Worm (Caenorhabditis elegans): Measurements from ENCODE around the gene K07D4.4.

The K07D4.4 gene

ce11 chrII:4045396-4045795 is 13.2 kb upstream of the K07D4.4 start, which contains the start of gene K07D4.2:
K07D4.2 (minus strand) TSS chrII:4045496.
- TF ChIP-seq unc-130 (tag; optimal IDR thresholded peaks at IDR 0.05): no peak
- no peak for TF ChIP-seq sptf-1 (tag; optimal IDR thresholded peaks at IDR 0.05)
- TF ChIP-seq C04F5.9 (tag; optimal IDR thresholded peaks at IDR 0.05): no peak
- no peak for TF ChIP-seq hlh-17 (GFP tag; optimal IDR thresholded peaks at IDR 0.05; ENCODE audit: borderline replicate concordance)
- TF ChIP-seq ceh-82 (tag; optimal IDR thresholded peaks at IDR 0.05): no peak
- TF ChIP-seq C16A3.4 (tag; optimal IDR thresholded peaks at IDR 0.05): no peak
- no peak for TF ChIP-seq F16B12.6 (tag; optimal IDR thresholded peaks at IDR 0.05)
- no peak for TF ChIP-seq hpl-2 (GFP tag; optimal IDR thresholded peaks at IDR 0.05)
- TF ChIP-seq fkh-8 (tag; optimal IDR thresholded peaks at IDR 0.05): no peak
- TF ChIP-seq Y116A8C.19 (tag; optimal IDR thresholded peaks at IDR 0.05; ENCODE audit: borderline replicate concordance): no peak
- no peak for TF ChIP-seq jun-1 (tag; optimal IDR thresholded peaks at IDR 0.05)
- TF ChIP-seq aha-1 (tag; optimal IDR thresholded peaks at IDR 0.05): no peak

- TF ChIP-seq elt-3 (tag; optimal IDR thresholded peaks at IDR 0.05) (peak in 2 of 6 experiments; percentile 62 to 67), alr-1 (tag; optimal IDR thresholded peaks at IDR 0.05; ENCODE audit: borderline replicate concordance) (no peak), tlp-1 (tag; optimal IDR thresholded peaks at IDR 0.05) (no peak), elt-2 (tag; optimal IDR thresholded peaks at IDR 0.05) (peak; percentile 80), hlh-17 (GFP tag; optimal IDR thresholded peaks at IDR 0.05; ENCODE audit: borderline replicate concordance) (no peak), aha-1 (tag; optimal IDR thresholded peaks at IDR 0.05) (no peak), nhr-28 (tag; optimal IDR thresholded peaks at IDR 0.05) (no peak), nhr-11 (tag; optimal IDR thresholded peaks at IDR 0.05) (peak; percentile 52), sptf-1 (tag; optimal IDR thresholded peaks at IDR 0.05) (no peak), rnt-1 (tag; optimal IDR thresholded peaks at IDR 0.05) (peak; percentile 94), nhr-90 (tag; optimal IDR thresholded peaks at IDR 0.05; ENCODE audit: poor library complexity) (peak; percentile 86), ama-1 (optimal IDR thresholded peaks at IDR 0.05) (no peak), zag-1 (tag; optimal IDR thresholded peaks at IDR 0.05) (no peak), zip-4 (GFP tag; optimal IDR thresholded peaks at IDR 0.05) (peak; percentile 65), pag-3 (tag; optimal IDR thresholded peaks at IDR 0.05; ENCODE audit: borderline replicate concordance, insufficient read depth) (no peak), efl-1 (optimal IDR thresholded peaks at IDR 0.05) (peak; percentile 98 to 99), efl-1 (GFP tag; optimal IDR thresholded peaks at IDR 0.05 in 1 of 2) (peak; percentile 97 to 100), Y116A8C.19 (tag; optimal IDR thresholded peaks at IDR 0.05; ENCODE audit: borderline replicate concordance) (peak; percentile 13), sup-37 (GFP tag; optimal IDR thresholded peaks at IDR 0.05) (peak; percentile 31), snu-23 (GFP tag; optimal IDR thresholded peaks at IDR 0.05) (peak; percentile 90), ceh-88 (GFP tag; IDR thresholded peaks at IDR 0.05) (peak; percentile 64; the same call in 1 of the 2 replicates), nhr-47 (tag; optimal IDR thresholded peaks at IDR 0.05) (peak; percentile 94), unc-86 (tag; optimal IDR thresholded peaks at IDR 0.05) (peak; percentile 86), mef-2 (tag; optimal IDR thresholded peaks at IDR 0.05) (peak; percentile 26), mab-9 (GFP tag; IDR thresholded peaks at IDR 0.05) (peak; percentile 75), ztf-11 (tag; optimal IDR thresholded peaks at IDR 0.05) (peak in 1 of 2 experiments; percentile 76), sox-4 (tag; optimal IDR thresholded peaks at IDR 0.05) (peak; percentile 78), ztf-4 (tag; optimal IDR thresholded peaks at IDR 0.05) (peak; percentile 62), fkh-10 (GFP tag; optimal IDR thresholded peaks at IDR 0.05) (peak; percentile 85), swsn-7 (tag; optimal IDR thresholded peaks at IDR 0.05) (peak; percentile 85), snpc-4 (tag; optimal IDR thresholded peaks at IDR 0.05) (peak; percentile 47), hlh-4 (tag; optimal IDR thresholded peaks at IDR 0.05) (no peak), dpl-1 (GFP tag; optimal IDR thresholded peaks at IDR 0.05) (peak; percentile 96 to 97 (median 97)), ces-1 (GFP tag; optimal IDR thresholded peaks at IDR 0.05) (no peak), fkh-4 (tag; optimal IDR thresholded peaks at IDR 0.05; ENCODE audit: borderline replicate concordance) (peak; percentile 64), ceh-90 (tag; optimal IDR thresholded peaks at IDR 0.05) (peak; percentile 8), tbx-2 (tag; optimal IDR thresholded peaks at IDR 0.05) (peak; percentile 91), lin-39 (tag; optimal IDR thresholded peaks at IDR 0.05) (peak; percentile 45), unc-62 (GFP tag; optimal IDR thresholded peaks at IDR 0.05) (no peak), nhr-85 (tag) (peak; percentile 92), nhr-77 (tag; optimal IDR thresholded peaks at IDR 0.05) (peak; percentile 76), nhr-71 (tag; optimal IDR thresholded peaks at IDR 0.05) (peak; percentile 94), C04F5.9 (tag; optimal IDR thresholded peaks at IDR 0.05) (peak; percentile 77), lsy-2 (tag; optimal IDR thresholded peaks at IDR 0.05) (peak; percentile 94 to 95)
Measured at ce11 chrII:4044349-4044748, 12.2 kb upstream of the K07D4.4 start, which contains the start of gene rpn-11. rpn-11 (minus strand) TSS chrII:4044546.
